Worm (Caenorhabditis elegans) whole organism, young adult: ENCODE measurements around the gene pigk-1.

ENCODE experiments used
- B0035.1 ChIP-seq: sonication (generic microtip); optimal IDR thresholded peaks from 2 replicates; lab custom pipeline; 2016; ENCODE audit warnings: missing genetic modification characterization, mild to moderate bottlenecking, missing compliant biosample characterization, missing genotype, missing genetic modification reagents
- F52B5.7 ChIP-seq: sonication (generic microtip); optimal IDR thresholded peaks from 2 replicates; lab custom pipeline; 2016; ENCODE audit warnings: mild to moderate bottlenecking, missing genetic modification characterization, missing compliant biosample characterization
- F57A8.1 ChIP-seq: fragments of 200-800 bp; sonication (Bioruptor generic); optimal IDR thresholded peaks from 2 replicates; lab custom pipeline; 2018; ENCODE audit warnings: mild to moderate bottlenecking, missing genetic modification characterization, moderate library complexity, missing compliant biosample characterization
- fkh-3 ChIP-seq: sonication (generic microtip); optimal IDR thresholded peaks from 2 replicates; lab custom pipeline; 2016; ENCODE audit warnings: mild to moderate bottlenecking, missing genetic modification characterization, missing compliant biosample characterization
- hmg-20 ChIP-seq: fragments of 200-800 bp; sonication (Bioruptor generic); IDR thresholded peaks from 2 replicates; pipeline ENCODE4 v1.3.6; 2022; ENCODE audit warnings: missing genetic modification reagents, missing genetic modification characterization, missing compliant biosample characterization
- lin-35 ChIP-seq, 3 experiments: fragments of 150-350 bp in 2 of 3; sonication (generic microtip) in 1 of 3; optimal IDR thresholded peaks; 2 replicates each; lab custom pipeline; 2014 to 2018; ENCODE audit warnings: missing biosample characterization in 3 of 3, missing genetic modification characterization in 3 of 3, missing genetic modification reagents in 3 of 3
- lin-54 ChIP-seq: fragments of 200-800 bp; sonication (Bioruptor generic); optimal IDR thresholded peaks from 2 replicates; lab custom pipeline; 2018; ENCODE audit warnings: mild to moderate bottlenecking, missing genetic modification characterization, missing compliant biosample characterization
- mel-28 ChIP-seq: sonication (generic microtip); optimal IDR thresholded peaks from 2 replicates; lab custom pipeline; 2016; ENCODE audit warnings: borderline replicate concordance, mild to moderate bottlenecking, missing genetic modification characterization, missing compliant biosample characterization
- nfya-1 ChIP-seq: sonication (generic microtip); optimal IDR thresholded peaks from 2 replicates; lab custom pipeline; 2017; ENCODE audit warnings: antibody characterized with exemption, missing compliant biosample characterization, missing genetic modification characterization, borderline replicate concordance; ENCODE audit not compliant: insufficient read depth
- nfya-2 ChIP-seq: fragments of 200-800 bp; sonication (Bioruptor generic); IDR thresholded peaks from 2 replicates; pipeline ENCODE4 v1.3.6; 2022; ENCODE audit warnings: missing genetic modification reagents, missing genetic modification characterization, missing compliant biosample characterization
- nhr-90 ChIP-seq: sonication (generic microtip); optimal IDR thresholded peaks from 2 replicates; lab custom pipeline; 2016; ENCODE audit warnings: missing genotype, mild to moderate bottlenecking, missing genetic modification characterization, missing compliant biosample characterization
- tbx-9 ChIP-seq: sonication (generic microtip); optimal IDR thresholded peaks from 2 replicates; lab custom pipeline; 2016; ENCODE audit warnings: borderline replicate concordance, missing genetic modification characterization, inconsistent platforms, missing compliant biosample characterization
- unc-62 ChIP-seq: fragments of 150-350 bp; optimal IDR thresholded peaks from 2 replicates; lab custom pipeline; 2014; ENCODE audit warnings: missing biosample characterization, missing genetic modification reagents, missing genetic modification characterization
- xnd-1 ChIP-seq: sonication (generic microtip); optimal IDR thresholded peaks from 2 replicates; lab custom pipeline; 2016; ENCODE audit warnings: missing genotype, missing genetic modification reagents, missing genetic modification characterization, missing compliant biosample characterization

DNA sequence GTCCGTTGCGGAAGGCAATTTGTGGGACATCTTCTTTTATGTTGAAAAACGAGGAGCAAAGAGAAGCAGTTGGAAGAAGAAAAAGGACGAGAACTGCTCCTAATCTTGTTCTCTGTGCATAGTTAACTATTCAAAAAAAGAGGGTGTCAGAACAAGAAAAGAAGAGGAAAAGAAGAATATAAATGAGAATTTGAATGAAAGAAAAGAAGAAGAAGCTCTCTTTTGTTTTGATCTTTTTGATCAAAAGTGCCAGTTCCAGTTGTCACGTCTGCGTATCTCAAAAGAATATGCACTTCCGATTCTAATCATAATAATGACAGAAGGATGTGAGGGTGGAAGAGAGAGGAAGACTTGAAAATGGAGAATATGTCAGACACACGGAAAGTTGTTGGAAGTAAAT is 14.8 kb downstream of the pigk-1 start, which contains the start of gene M7.8:
- TF ChIP-seq unc-62 (GFP tag; lab: Kevin White, UChicago) = no peak
- TF ChIP-seq lin-54 (GFP tag; lab: Kevin White, UChicago) = no peak
- TF ChIP-seq hmg-20 = no peak
- no peak for TF ChIP-seq mel-28 (tag; lab: Kevin White, UChicago)
- no peak for TF ChIP-seq B0035.1 (tag; lab: Kevin White, UChicago)
- TF ChIP-seq F57A8.1 (GFP tag; lab: Kevin White, UChicago) = no peak
- no peak for TF ChIP-seq nfya-1
- no peak for TF ChIP-seq F52B5.7 (tag; lab: Kevin White, UChicago)
- TF ChIP-seq fkh-3 (tag; lab: Kevin White, UChicago) = no peak
- no peak for TF ChIP-seq xnd-1 (tag; lab: Kevin White, UChicago)
- TF ChIP-seq lin-35 (GFP tag; optimal IDR thresholded peaks at IDR 0.05; lab: Kevin White, UChicago) = no peak
- TF ChIP-seq tbx-9 = no peak
- TF ChIP-seq nfya-2 (GFP tag; lab: Robert Waterston, UW) = no peak
- TF ChIP-seq nhr-90 = no peak
